Worm (Caenorhabditis elegans): ENCODE measurements around the gene F49F1.17.
"Not testable (repeated sequence)": the region's sequence is repeated elsewhere in the genome, so short reads cannot be mapped to it uniquely, and the experiment has no call there.

The F49F1.17 gene

DNA sequence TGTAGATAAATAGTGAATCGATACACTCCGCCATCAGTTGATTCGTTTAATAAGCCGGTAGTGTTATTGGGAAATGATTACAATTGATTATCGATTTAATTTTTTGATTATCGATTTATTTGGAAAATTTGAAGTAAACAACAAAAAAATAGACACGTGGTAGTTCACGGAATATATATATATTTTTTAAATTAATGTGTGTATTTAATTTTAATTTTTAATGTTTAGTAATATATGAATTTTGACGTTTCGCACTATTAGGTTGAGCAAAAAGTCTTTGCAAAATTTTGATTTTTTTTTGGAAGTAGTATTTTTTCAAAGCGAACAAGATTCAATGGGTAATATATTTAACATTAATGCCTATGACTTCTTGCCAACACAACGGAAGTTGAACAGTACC, 7.3 kb upstream of the F49F1.17 start, which contains the start of gene F49F1.12:
Gene F49F1.12, minus strand, starts transcription at position 101 of the 400 bp plus-strand sequence.
- not testable (repeated sequence) for TF ChIP-seq B0336.3 (GFP tag; IDR thresholded peaks at IDR 0.05); zim-3 (tag; optimal IDR thresholded peaks at IDR 0.05); ceh-58 (GFP tag; IDR thresholded peaks at IDR 0.05)

DNA sequence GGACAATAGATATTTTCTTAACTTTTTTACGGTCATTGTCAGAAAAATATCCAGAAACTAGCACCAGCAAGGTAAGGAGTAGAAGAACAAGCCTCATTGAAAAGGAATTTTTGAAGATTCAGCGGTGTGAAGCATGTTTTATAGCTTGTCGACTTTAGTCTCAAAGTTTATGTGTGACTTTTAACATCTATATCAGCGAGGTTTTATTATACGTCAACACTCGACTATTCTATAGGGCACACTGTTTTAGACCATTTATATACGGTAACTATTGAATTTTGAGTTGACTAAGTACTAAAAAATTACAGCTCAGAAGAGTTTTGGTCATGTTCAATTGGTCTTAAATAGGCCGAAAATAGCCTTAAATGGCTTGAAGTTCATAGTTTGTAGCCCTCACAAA, 5.7 kb upstream of the F49F1.17 start, which contains the start of gene F49F1.11:
Gene F49F1.11, minus strand, starts transcription at position 101 of the 400 bp plus-strand sequence.
- TF ChIP-seq ama-1 (optimal IDR thresholded peaks at IDR 0.05) (no peak), ama-1 (GFP tag; optimal IDR thresholded peaks at IDR 0.05) (no peak), B0261.1 (tag; optimal IDR thresholded peaks at IDR 0.05) (no peak), ccch-3 (GFP tag; optimal IDR thresholded peaks at IDR 0.05) (no peak), hrde-1 (tag; optimal IDR thresholded peaks at IDR 0.05; ENCODE audit: borderline replicate concordance) (no peak), B0019.2 (GFP tag; conservative IDR thresholded peaks at IDR 0.05) (no peak)

DNA sequence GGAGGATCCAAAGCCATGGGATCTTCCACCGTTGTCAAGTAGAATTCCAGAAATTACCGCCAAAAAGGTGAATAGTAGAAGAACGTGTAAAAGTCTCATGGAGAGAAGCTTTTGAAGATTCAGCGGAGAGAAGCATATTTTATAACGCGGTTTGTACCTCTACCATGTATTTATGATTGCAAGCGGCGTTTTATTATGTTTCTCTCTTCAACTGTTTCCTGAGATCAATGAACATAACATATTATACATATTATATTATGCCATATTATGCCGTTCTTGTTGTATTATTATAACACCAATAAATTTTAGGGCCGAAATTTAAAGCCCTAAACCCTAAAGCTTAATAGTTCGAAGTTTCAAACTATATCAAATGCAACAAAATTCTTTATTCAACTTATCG, 4.6 kb upstream of the F49F1.17 start, which contains the start of gene F49F1.18:
Gene F49F1.18, minus strand, starts transcription at position 101 of the 400 bp plus-strand sequence.
- TF ChIP-seq bed-2 (GFP tag; IDR thresholded peaks at IDR 0.05) (no peak), aptf-2 (GFP tag; conservative IDR thresholded peaks at IDR 0.05) (no peak), F55B11.4 (tag; optimal IDR thresholded peaks at IDR 0.05; ENCODE audit: borderline replicate concordance, insufficient read depth) (no peak), B0035.1 (tag; optimal IDR thresholded peaks at IDR 0.05) (no peak), snpc-1.1 (tag; optimal IDR thresholded peaks at IDR 0.05; ENCODE audit: insufficient read depth) (no peak), nhr-80 (tag; optimal IDR thresholded peaks at IDR 0.05) (no peak), madf-6 (GFP tag; IDR thresholded peaks at IDR 0.05) (no peak), cebp-1 (GFP tag; IDR thresholded peaks at IDR 0.05) (no peak), cebp-1 (tag; optimal IDR thresholded peaks at IDR 0.05) (no peak), lag-1 (GFP tag; IDR thresholded peaks at IDR 0.05) (no peak), ztf-22 (GFP tag; optimal IDR thresholded peaks at IDR 0.05) (no peak), Y53F4B.3 (GFP tag; IDR thresholded peaks at IDR 0.05) (no peak), pbrm-1 (GFP tag; IDR thresholded peaks at IDR 0.05) (no peak), madf-8 (GFP tag; conservative IDR thresholded peaks at IDR 0.05) (no peak)

DNA sequence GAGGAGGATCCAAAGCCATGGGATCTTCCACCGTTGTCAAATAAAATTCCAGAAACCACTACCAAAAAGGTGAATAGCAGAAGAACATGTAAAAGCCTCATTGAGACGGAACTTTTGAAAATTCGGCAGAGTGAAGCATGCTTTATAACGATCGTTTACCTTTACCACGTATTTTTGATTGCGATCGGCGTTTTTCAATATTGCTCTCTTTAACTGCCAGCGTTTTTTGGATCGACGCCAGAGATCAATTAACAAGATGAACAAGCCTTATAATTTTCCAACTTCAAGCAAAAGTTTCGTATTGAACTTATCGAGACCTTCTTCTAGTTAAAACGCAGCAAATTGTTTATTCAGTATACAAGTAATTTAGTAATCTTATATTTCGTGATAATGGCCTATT, 3.4 kb upstream of the F49F1.17 start, which contains the start of gene F49F1.10:
Gene F49F1.10, minus strand, starts transcription at position 101 of the 400 bp plus-strand sequence.
- TF ChIP-seq nfyb-1 (GFP tag; IDR thresholded peaks at IDR 0.05) (no peak), nhr-90 (tag; optimal IDR thresholded peaks at IDR 0.05) (no peak), hlh-12 (tag; optimal IDR thresholded peaks at IDR 0.05) (no peak), madf-10 (tag; optimal IDR thresholded peaks at IDR 0.05) (no peak)

DNA sequence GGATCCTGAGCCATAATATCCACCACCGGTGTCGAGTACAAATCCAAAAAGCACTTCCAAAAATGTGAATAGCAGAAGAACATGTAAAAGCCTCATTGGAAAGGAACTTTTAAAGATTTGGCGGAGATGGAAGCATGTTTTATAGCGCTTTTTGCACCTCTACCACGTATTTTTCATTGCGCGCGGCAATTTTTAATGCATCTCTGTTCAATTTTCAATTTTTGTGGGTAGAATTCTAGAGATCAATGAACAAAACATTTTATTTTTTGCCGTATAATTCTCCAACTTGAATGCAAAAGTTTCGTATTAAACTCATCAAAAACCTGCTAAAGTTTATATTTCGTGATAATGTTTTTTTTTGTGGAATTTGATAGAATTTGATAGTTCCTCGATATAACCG, 1.8 kb upstream of the F49F1.17 start, which contains the start of gene F49F1.9:
Gene F49F1.9, minus strand, starts transcription at position 101 of the 400 bp plus-strand sequence.
- no peak for TF ChIP-seq sdz-38 (tag; optimal IDR thresholded peaks at IDR 0.05)
- TF ChIP-seq let-607 (tag; optimal IDR thresholded peaks at IDR 0.05), result no peak
- no peak for TF ChIP-seq dox-1 (GFP tag; IDR thresholded peaks at IDR 0.05)

DNA sequence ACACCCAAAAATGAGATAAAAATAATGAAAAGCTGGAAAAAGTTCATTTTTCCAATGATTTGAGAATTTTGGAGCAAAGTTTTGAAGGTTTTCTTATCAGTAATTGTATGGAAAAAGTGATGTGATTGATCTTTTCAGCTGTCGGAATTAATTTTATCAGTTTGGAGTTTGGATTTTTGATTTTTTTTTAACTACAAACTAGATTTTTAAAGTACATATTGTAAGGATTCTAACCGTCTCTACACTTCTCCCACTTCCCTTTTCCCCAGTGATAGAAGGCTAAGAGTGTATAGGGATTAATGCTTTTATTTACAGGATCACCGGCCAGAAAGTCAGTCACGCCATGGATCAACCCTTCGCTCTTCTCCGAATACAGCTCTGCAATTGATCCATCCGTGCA, 10.0 kb downstream of the F49F1.17 start, which contains the start of gene F49F1.7:
Gene F49F1.7, minus strand, starts transcription at position 101 of the 400 bp plus-strand sequence.
- TF ChIP-seq mxl-1 (tag; optimal IDR thresholded peaks at IDR 0.05); cebp-1 (GFP tag; IDR thresholded peaks at IDR 0.05); cebp-1 (tag; optimal IDR thresholded peaks at IDR 0.05); nfyb-1 (GFP tag; IDR thresholded peaks at IDR 0.05): not testable (repeated sequence)
